Fruit fly (Drosophila melanogaster): ENCODE data around the gene RhoGAP68F.
A peak's percentile ranks its signal among the peaks of the same experiment; 100 is the strongest.

RhoGAP68F gene

dm6 chr3L:12138113-12138899 is at the start of gene RhoGAP68F, which contains the start of gene ND-SGDH (continued):
- peak; percentile 51; the same call in 1 of the 2 replicates for TF ChIP-seq HLH3B (GFP tag; IDR thresholded peaks at IDR 0.05)
- no peak for TF ChIP-seq eve (GFP tag; optimal IDR thresholded peaks at IDR 0.05)
- TF ChIP-seq CG31365 (tag; optimal IDR thresholded peaks at IDR 0.05), result no peak
- TF ChIP-seq CG6272 (GFP tag; IDR thresholded peaks at IDR 0.05), result peak; percentile 83; the same call in 1 of the 2 replicates
- peak; percentile 95 for TF ChIP-seq sna (GFP tag; IDR thresholded peaks at IDR 0.05; ENCODE audit: partially characterized antibody)
- TF ChIP-seq abd-A (tag; optimal IDR thresholded peaks at IDR 0.05), result no peak
- TF ChIP-seq Six4 (GFP tag; optimal IDR thresholded peaks at IDR 0.05), result peak; percentile 40
- TF ChIP-seq grn (GFP tag; optimal IDR thresholded peaks at IDR 0.05), result peak; percentile 8
- TF ChIP-seq sima (GFP tag; optimal IDR thresholded peaks at IDR 0.05), result no peak
- TF ChIP-seq zf30C (GFP tag; optimal IDR thresholded peaks at IDR 0.05), result no peak
- TF ChIP-seq lmd (GFP tag; IDR thresholded peaks at IDR 0.05), result peak; percentile 77
- TF ChIP-seq ind (GFP tag; optimal IDR thresholded peaks at IDR 0.05), result peak; percentile 83
- no peak for TF ChIP-seq dimm (GFP tag; IDR thresholded peaks at IDR 0.05)
- TF ChIP-seq MBD-R2 (GFP tag; IDR thresholded peaks at IDR 0.05), result peak; percentile 55
- TF ChIP-seq mam (GFP tag; optimal IDR thresholded peaks at IDR 0.05), result peak; percentile 72
- TF ChIP-seq Blimp-1 (GFP tag; optimal IDR thresholded peaks at IDR 0.05), result peak; percentile 56
- TF ChIP-seq CG9437 (GFP tag; optimal IDR thresholded peaks at IDR 0.05), result peak; percentile 65
- peak; percentile 49 for TF ChIP-seq CG34376 (GFP tag; optimal IDR thresholded peaks at IDR 0.05)
- TF ChIP-seq CG6791 (GFP tag; IDR thresholded peaks at IDR 0.05; ENCODE audit: partially characterized antibody), result peak; percentile 91
- peak; percentile 7 for TF ChIP-seq Atf3 (GFP tag; optimal IDR thresholded peaks at IDR 0.05)
- peak; percentile 61 for TF ChIP-seq CG33213 (GFP tag; optimal IDR thresholded peaks at IDR 0.05)
- TF ChIP-seq CG9609 (GFP tag; optimal IDR thresholded peaks at IDR 0.05), result peak; percentile 57
- no peak for TF ChIP-seq cg (GFP tag; optimal IDR thresholded peaks at IDR 0.05)
- TF ChIP-seq tin (GFP tag; optimal IDR thresholded peaks at IDR 0.05), result peak; percentile 77
- TF ChIP-seq nmo (GFP tag; optimal IDR thresholded peaks at IDR 0.05), result peak; percentile 89
- TF ChIP-seq Ravus (GFP tag; IDR thresholded peaks at IDR 0.05), result no peak
- peak; percentile 95 for TF ChIP-seq Doc3 (GFP tag; IDR thresholded peaks at IDR 0.05; ENCODE audit: partially characterized antibody)
- TF ChIP-seq wdn (GFP tag; IDR thresholded peaks at IDR 0.05), result 0 out of 2 replicates have a peak, but pooled peaks have one; percentile 35
- TF ChIP-seq D (optimal IDR thresholded peaks at IDR 0.05), result no peak
- peak; percentile 34 for TF ChIP-seq D (GFP tag; optimal IDR thresholded peaks at IDR 0.05)
- TF ChIP-seq z (GFP tag; IDR thresholded peaks at IDR 0.05), result no peak
- peak; percentile 82; the same call in 1 of the 2 replicates for TF ChIP-seq CG31441 (GFP tag; IDR thresholded peaks at IDR 0.05)
- peak; percentile 90 for TF ChIP-seq Abd-B (GFP tag; optimal IDR thresholded peaks at IDR 0.05)
- TF ChIP-seq vnd (GFP tag; IDR thresholded peaks at IDR 0.05; ENCODE audit: partially characterized antibody), result peak; percentile 99
- TF ChIP-seq Taf1 (GFP tag; IDR thresholded peaks at IDR 0.05), result peak; percentile 29; the same call in 1 of the 2 replicates
- TF ChIP-seq nom (GFP tag; optimal IDR thresholded peaks at IDR 0.05), result no peak
- peak; percentile 44 for TF ChIP-seq CG1529 (GFP tag; optimal IDR thresholded peaks at IDR 0.05)
- no peak for TF ChIP-seq nau (GFP tag; optimal IDR thresholded peaks at IDR 0.05)
- no peak for TF ChIP-seq CG2889 (GFP tag; IDR thresholded peaks at IDR 0.05)
- no peak for TF ChIP-seq Dip2 (GFP tag; IDR thresholded peaks at IDR 0.05)
- no peak; the same call in 1 of the 2 replicates for TF ChIP-seq Rx (GFP tag; IDR thresholded peaks at IDR 0.05)
- TF ChIP-seq CG5180 (GFP tag; optimal IDR thresholded peaks at IDR 0.05), result no peak
- TF ChIP-seq CG13287 (GFP tag; IDR thresholded peaks at IDR 0.05; ENCODE audit: partially characterized antibody), result peak; percentile 95
- peak; percentile 48; the same call in 1 of the 2 replicates for TF ChIP-seq ato (GFP tag; IDR thresholded peaks at IDR 0.05; ENCODE audit: partially characterized antibody)
- peak; percentile 69 for TF ChIP-seq Dad (GFP tag; optimal IDR thresholded peaks at IDR 0.05)
- TF ChIP-seq ATbp (GFP tag; optimal IDR thresholded peaks at IDR 0.05), result no peak
- peak; percentile 78 for TF ChIP-seq Sry-β (GFP tag; optimal IDR thresholded peaks at IDR 0.05)
- TF ChIP-seq ftz-f1 (GFP tag; optimal IDR thresholded peaks at IDR 0.05), result no peak
- TF ChIP-seq CG2129 (GFP tag; IDR thresholded peaks at IDR 0.05; ENCODE audit: partially characterized antibody), result peak; percentile 84

Data from whole organism, embryonic.